Fruit fly (Drosophila melanogaster): ENCODE measurements around the gene CG43799.

DNA sequence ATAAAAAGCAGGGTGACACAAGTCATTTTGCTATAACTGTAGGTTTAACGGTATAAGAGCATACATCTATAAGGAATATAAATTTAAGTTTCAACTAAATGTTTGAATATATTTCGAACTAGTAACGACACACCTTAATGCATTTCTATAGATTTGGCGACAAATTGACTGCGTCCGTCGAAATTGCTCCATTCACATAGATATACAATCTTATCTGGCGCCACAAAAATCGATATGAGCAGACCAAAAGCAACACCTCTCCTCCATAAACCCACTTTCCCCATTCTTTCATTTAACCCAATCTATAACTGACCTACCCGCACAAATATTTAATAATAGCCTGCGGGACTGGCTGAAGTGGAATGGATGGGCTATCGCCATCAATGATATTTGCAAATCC is 28.9 kb upstream of the CG43799 start:
- TF ChIP-seq h (optimal IDR thresholded peaks at IDR 0.05) = no peak
- no peak for TF ChIP-seq Sin3A (optimal IDR thresholded peaks at IDR 0.05)
- TF ChIP-seq insv (optimal IDR thresholded peaks at IDR 0.05) = no peak

Measured in Kc167 (cell line).